Worm (Caenorhabditis elegans) whole organism, L1 larva: Measurements from ENCODE around the gene Y73F8A.22.

ENCODE experiments used
- Y116A8C.19 ChIP-seq: sonication (generic microtip); optimal IDR thresholded peaks from 2 replicates; lab custom pipeline; 2016; ENCODE audit warnings: missing compliant biosample characterization, missing genetic modification characterization, borderline replicate concordance
- aha-1 ChIP-seq: fragments of 150-350 bp; optimal IDR thresholded peaks from 2 replicates; lab custom pipeline; 2014; ENCODE audit warnings: missing biosample characterization, missing genetic modification characterization
- alr-1 ChIP-seq: fragments of 200-800 bp; sonication (Bioruptor generic); optimal IDR thresholded peaks from 2 replicates; lab custom pipeline; 2018; ENCODE audit warnings: borderline replicate concordance, mild to moderate bottlenecking, missing genetic modification characterization, missing compliant biosample characterization
- aly-2 ChIP-seq: fragments of 150-350 bp; optimal IDR thresholded peaks from 2 replicates; lab custom pipeline; 2014; ENCODE audit warnings: missing biosample characterization, missing genetic modification characterization
- ama-1 ChIP-seq: fragments of 150-350 bp; optimal IDR thresholded peaks from 2 replicates; lab custom pipeline; 2014
- ceh-63 ChIP-seq: fragments of 200-800 bp; sonication (Bioruptor generic); optimal IDR thresholded peaks from 2 replicates; lab custom pipeline; 2018; ENCODE audit warnings: mild to moderate bottlenecking, missing genetic modification characterization, missing compliant biosample characterization
- ceh-8 ChIP-seq: fragments of 200-800 bp; sonication (Bioruptor generic); optimal IDR thresholded peaks from 2 replicates; lab custom pipeline; 2018; ENCODE audit warnings: mild to moderate bottlenecking, missing genetic modification characterization, moderate library complexity, missing compliant biosample characterization
- ceh-82 ChIP-seq, 3 experiments: fragments of 150-350 bp in 1 of 3; sonication (generic microtip) in 2 of 3; optimal IDR thresholded peaks; 2 replicates each; lab custom pipeline; 2014 to 2017; ENCODE audit warnings: missing biosample characterization in 3 of 3, missing genetic modification characterization in 3 of 3
- ceh-88 ChIP-seq: fragments of 200-800 bp; sonication (Bioruptor generic); IDR thresholded peaks from 2 replicates; pipeline ENCODE4 v1.3.6; 2022; ENCODE audit warnings: missing genetic modification characterization, missing compliant biosample characterization
- dpl-1 ChIP-seq, 3 experiments: fragments of 150-350 bp in 2 of 3; sonication (generic microtip) in 1 of 3; optimal IDR thresholded peaks; 2 replicates each; lab custom pipeline; 2014 to 2017; ENCODE audit warnings: missing biosample characterization in 3 of 3, missing genetic modification characterization in 3 of 3, missing genetic modification reagents in 3 of 3
- efl-1 ChIP-seq, 4 experiments: fragments of 150-350 bp; optimal IDR thresholded peaks in 3 of 4; peaks in 1 of 4; 1 replicate in 1 of 4; 2 replicates in 3 of 4; lab custom pipeline; 2014; ENCODE audit warnings: missing biosample characterization in 2 of 4, missing genetic modification characterization in 2 of 4, missing genetic modification reagents in 2 of 4
- egl-27 ChIP-seq, 2 experiments: fragments of 150-350 bp in 1 of 2; sonication (generic microtip); optimal IDR thresholded peaks; 3 replicates each; lab custom pipeline; 2017 to 2018; ENCODE audit warnings: missing biosample characterization in 2 of 2, missing genetic modification characterization in 2 of 2, missing genetic modification reagents in 2 of 2
- elt-2 ChIP-seq: sonication (generic microtip); optimal IDR thresholded peaks from 2 replicates; lab custom pipeline; 2016; ENCODE audit warnings: missing genetic modification characterization, mild to moderate bottlenecking, inconsistent platforms, missing compliant biosample characterization, missing genetic modification reagents
- ets-5 ChIP-seq: fragments of 200-800 bp; sonication (Bioruptor generic); IDR thresholded peaks from 2 replicates; pipeline ENCODE4 v1.3.6; 2022; ENCODE audit warnings: missing genetic modification characterization, missing compliant biosample characterization
- fkh-10 ChIP-seq: sonication (generic microtip); optimal IDR thresholded peaks from 2 replicates; lab custom pipeline; 2017; ENCODE audit warnings: missing biosample characterization, missing genetic modification reagents, missing genetic modification characterization
- grh-1 ChIP-seq: fragments of 200-800 bp; sonication (Bioruptor generic); IDR thresholded peaks from 2 replicates; pipeline ENCODE4 v1.3.6; 2022; ENCODE audit warnings: missing genetic modification reagents, missing genetic modification characterization, missing compliant biosample characterization
- hlh-4 ChIP-seq: sonication (generic microtip); optimal IDR thresholded peaks from 2 replicates; lab custom pipeline; 2016; ENCODE audit warnings: mild to moderate bottlenecking, missing genetic modification characterization, missing compliant biosample characterization
- irx-1 ChIP-seq: sonication (generic microtip); optimal IDR thresholded peaks from 2 replicates; lab custom pipeline; 2016; ENCODE audit warnings: missing genetic modification characterization, missing compliant biosample characterization
- isw-1 ChIP-seq: fragments of 200-800 bp; sonication (Bioruptor generic); IDR thresholded peaks from 2 replicates; pipeline ENCODE4 v1.3.6; 2022; ENCODE audit warnings: missing genetic modification characterization, missing compliant biosample characterization
- lin-14 ChIP-seq: fragments of 200-800 bp; sonication (Bioruptor generic); optimal IDR thresholded peaks from 2 replicates; lab custom pipeline; 2018; ENCODE audit warnings: mild to moderate bottlenecking, missing genetic modification characterization, moderate library complexity, missing compliant biosample characterization
- lin-15B ChIP-seq: fragments of 150-350 bp; sonication (generic microtip); optimal IDR thresholded peaks from 3 replicates; lab custom pipeline; 2014; ENCODE audit warnings: missing biosample characterization, missing genetic modification characterization
- lir-3 ChIP-seq: sonication (generic microtip); optimal IDR thresholded peaks from 2 replicates; lab custom pipeline; 2016; ENCODE audit warnings: mild to moderate bottlenecking, missing genetic modification characterization, moderate library complexity, missing compliant biosample characterization; ENCODE audit not compliant: poor library complexity
- lsy-2 ChIP-seq, 2 experiments: fragments of 150-350 bp; optimal IDR thresholded peaks; 2 replicates each; lab custom pipeline; 2014; ENCODE audit warnings: missing biosample characterization in 2 of 2, missing genetic modification characterization in 2 of 2
- mab-9 ChIP-seq: fragments of 200-800 bp; sonication (Bioruptor generic); IDR thresholded peaks from 2 replicates; pipeline ENCODE4 v1.3.6; 2022; ENCODE audit warnings: missing genetic modification reagents, missing genetic modification characterization, missing compliant biosample characterization
- mef-2 ChIP-seq: fragments of 150-350 bp; optimal IDR thresholded peaks from 2 replicates; lab custom pipeline; 2014; ENCODE audit warnings: missing biosample characterization, missing genetic modification characterization
- mep-1 ChIP-seq: fragments of 150-350 bp; optimal IDR thresholded peaks from 2 replicates; lab custom pipeline; 2014; ENCODE audit warnings: missing biosample characterization, missing genetic modification characterization
- nhr-12 ChIP-seq: sonication (generic microtip); optimal IDR thresholded peaks from 2 replicates; lab custom pipeline; 2017; ENCODE audit warnings: missing biosample characterization, missing genetic modification characterization
- nhr-19 ChIP-seq: fragments of 200-800 bp; sonication (Bioruptor generic); conservative IDR thresholded peaks from 2 replicates; pipeline ENCODE4 v1.3.6; 2022; ENCODE audit warnings: missing genetic modification characterization, missing compliant biosample characterization
- nhr-20 ChIP-seq: sonication (generic microtip); optimal IDR thresholded peaks from 2 replicates; lab custom pipeline; 2016; ENCODE audit warnings: mild to moderate bottlenecking, missing genetic modification characterization, missing compliant biosample characterization
- nhr-28 ChIP-seq: fragments of 150-350 bp; optimal IDR thresholded peaks from 2 replicates; lab custom pipeline; 2014; ENCODE audit warnings: missing biosample characterization, missing genetic modification characterization
- nhr-71 ChIP-seq: sonication (generic microtip); optimal IDR thresholded peaks from 2 replicates; lab custom pipeline; 2016; ENCODE audit warnings: mild to moderate bottlenecking, missing genetic modification characterization, moderate library complexity, missing compliant biosample characterization
- nhr-76 ChIP-seq: sonication (generic microtip); optimal IDR thresholded peaks from 2 replicates; lab custom pipeline; 2017; ENCODE audit warnings: missing biosample characterization, missing genetic modification characterization
- nhr-77 ChIP-seq: fragments of 150-350 bp; optimal IDR thresholded peaks from 2 replicates; lab custom pipeline; 2014; ENCODE audit warnings: missing biosample characterization, missing genetic modification characterization
- nhr-85 ChIP-seq: sonication (generic microtip); peaks from one replicate; lab custom pipeline; 2016; ENCODE audit warnings: missing genetic modification characterization, inconsistent platforms, missing compliant biosample characterization
- pag-3 ChIP-seq: sonication (generic microtip); optimal IDR thresholded peaks from 2 replicates; lab custom pipeline; 2017; ENCODE audit warnings: missing genetic modification characterization, mild to moderate bottlenecking, missing compliant biosample characterization, antibody characterized with exemption, borderline replicate concordance; ENCODE audit not compliant: insufficient read depth
- pax-3 ChIP-seq: fragments of 200-800 bp; sonication (Bioruptor generic); optimal IDR thresholded peaks from 2 replicates; lab custom pipeline; 2018; ENCODE audit warnings: mild to moderate bottlenecking, missing genetic modification characterization, moderate library complexity, missing compliant biosample characterization
- pqm-1 ChIP-seq: sonication (generic microtip); optimal IDR thresholded peaks from 3 replicates; lab custom pipeline; 2017; ENCODE audit warnings: missing biosample characterization, missing genetic modification characterization
- skn-1 ChIP-seq: fragments of 150-350 bp; optimal IDR thresholded peaks from 2 replicates; lab custom pipeline; 2014; ENCODE audit warnings: missing biosample characterization, missing genetic modification characterization
- snu-23 ChIP-seq: sonication (generic microtip); optimal IDR thresholded peaks from 2 replicates; lab custom pipeline; 2016; ENCODE audit warnings: missing genetic modification characterization, missing compliant biosample characterization
- sptf-1 ChIP-seq: fragments of 150-350 bp; optimal IDR thresholded peaks from 2 replicates; lab custom pipeline; 2014; ENCODE audit warnings: missing biosample characterization, missing genetic modification characterization
- swsn-7 ChIP-seq: sonication (generic microtip); optimal IDR thresholded peaks from 2 replicates; lab custom pipeline; 2016; ENCODE audit warnings: missing genetic modification characterization, missing compliant biosample characterization
- tbx-2 ChIP-seq: sonication (generic microtip); optimal IDR thresholded peaks from 2 replicates; lab custom pipeline; 2016; ENCODE audit warnings: missing genetic modification characterization, missing compliant biosample characterization
- unc-30 ChIP-seq: sonication (generic microtip); optimal IDR thresholded peaks from 2 replicates; lab custom pipeline; 2017; ENCODE audit warnings: missing biosample characterization, missing genetic modification characterization
- unc-62 ChIP-seq: fragments of 150-350 bp; optimal IDR thresholded peaks from 2 replicates; lab custom pipeline; 2014; ENCODE audit warnings: missing biosample characterization, missing genetic modification reagents, missing genetic modification characterization
- unc-86 ChIP-seq: sonication (generic microtip); optimal IDR thresholded peaks from 2 replicates; lab custom pipeline; 2016; ENCODE audit warnings: missing genetic modification characterization, missing compliant biosample characterization
- unc-98 ChIP-seq: fragments of 200-800 bp; sonication (Bioruptor generic); IDR thresholded peaks from 2 replicates; pipeline ENCODE4 v1.3.6; 2022; ENCODE audit warnings: missing genetic modification characterization, missing compliant biosample characterization
- vab-15 ChIP-seq: sonication (generic microtip); optimal IDR thresholded peaks from 2 replicates; lab custom pipeline; 2017; ENCODE audit warnings: missing genotype, mild to moderate bottlenecking, missing genetic modification characterization, missing compliant biosample characterization
- zag-1 ChIP-seq: fragments of 150-350 bp; optimal IDR thresholded peaks from 2 replicates; lab custom pipeline; 2014; ENCODE audit warnings: missing biosample characterization, missing genetic modification characterization
- ztf-11 ChIP-seq, 2 experiments: sonication (generic microtip); optimal IDR thresholded peaks; 2 replicates each; lab custom pipeline; 2016 to 2017; ENCODE audit warnings: missing genetic modification characterization in 2 of 2, missing biosample characterization in 1 of 2, missing compliant biosample characterization in 1 of 2

The Y73F8A.22 gene

ce11 chrIV:15441308-15441707, at the start of gene Y73F8A.22:
TSS of gene Y73F8A.22 (minus strand) at chrIV:15441408.
- TF ChIP-seq lin-14 (GFP tag; lab: Kevin White, UChicago) (no peak), ceh-88 (GFP tag; lab: Robert Waterston, UW) (no peak), egl-27 (tag; optimal IDR thresholded peaks at IDR 0.05; lab: Kevin White, UChicago) (no peak), ceh-82 (tag; optimal IDR thresholded peaks at IDR 0.05; lab: Kevin White, UChicago) (no peak), lir-3 (tag; lab: Kevin White, UChicago) (no peak), nhr-77 (tag; lab: Kevin White, UChicago) (no peak), dpl-1 (GFP tag; optimal IDR thresholded peaks at IDR 0.05; lab: Kevin White, UChicago) (no peak), fkh-10 (GFP tag; lab: Kevin White, UChicago) (no peak), ama-1 (no peak), mep-1 (tag; lab: Kevin White, UChicago) (no peak)
- TF ChIP-seq, all 84 proteins: peak for 0

ce11 chrIV:15476369-15476768, 35.2 kb upstream of the Y73F8A.22 start:
- TF ChIP-seq grh-1 (GFP tag; lab: Robert Waterston, UW) (0 out of 2 replicates have a peak, but pooled peaks have one; percentile 12), pqm-1 (tag; lab: Kevin White, UChicago) (no peak), mep-1 (tag; lab: Kevin White, UChicago) (peak; percentile 28), ceh-82 (tag; optimal IDR thresholded peaks at IDR 0.05; lab: Kevin White, UChicago) (no peak), nhr-19 (GFP tag; lab: Robert Waterston, UW) (peak; percentile 48; the same call in 1 of the 2 replicates), ceh-88 (GFP tag; lab: Robert Waterston, UW) (no peak), pax-3 (tag; lab: Kevin White, UChicago) (no peak), ets-5 (GFP tag; lab: Robert Waterston, UW) (no peak), nhr-77 (tag; lab: Kevin White, UChicago) (peak; percentile 23), unc-62 (no peak), mab-9 (GFP tag; lab: Robert Waterston, UW) (no peak), irx-1 (tag; lab: Kevin White, UChicago) (no peak), tbx-2 (tag; lab: Kevin White, UChicago) (no peak), egl-27 (tag; optimal IDR thresholded peaks at IDR 0.05; lab: Kevin White, UChicago) (no peak), Y116A8C.19 (tag; lab: Kevin White, UChicago) (no peak), aha-1 (no peak), lin-14 (GFP tag; lab: Kevin White, UChicago) (no peak), nhr-71 (no peak), vab-15 (no peak), lsy-2 (tag; optimal IDR thresholded peaks at IDR 0.05; lab: Kevin White, UChicago) (no peak), hlh-4 (tag; lab: Kevin White, UChicago) (no peak), alr-1 (tag; lab: Kevin White, UChicago) (no peak), ztf-11 (tag; optimal IDR thresholded peaks at IDR 0.05; lab: Kevin White, UChicago) (no peak), zag-1 (tag; lab: Kevin White, UChicago) (no peak), snu-23 (GFP tag; lab: Kevin White, UChicago) (no peak), nhr-28 (tag; lab: Kevin White, UChicago) (no peak), swsn-7 (tag; lab: Kevin White, UChicago) (peak; percentile 23), unc-98 (GFP tag; lab: Robert Waterston, UW) (no peak), lin-15B (no peak), elt-2 (tag; lab: Kevin White, UChicago) (no peak), aly-2 (no peak), nhr-12 (tag; lab: Kevin White, UChicago) (no peak), nhr-85 (tag; lab: Kevin White, UChicago) (peak; percentile 56), lir-3 (tag; lab: Kevin White, UChicago) (no peak), efl-1 (optimal IDR thresholded peaks at IDR 0.05; lab: Kevin White, UChicago) (peak; percentile 21 to 26), efl-1 (GFP tag; optimal IDR thresholded peaks at IDR 0.05 in 1 of 2; lab: Kevin White, UChicago) (peak in 1 of 2 experiments; percentile 95), unc-86 (no peak), pag-3 (tag; lab: Kevin White, UChicago) (no peak), ceh-8 (no peak), dpl-1 (GFP tag; optimal IDR thresholded peaks at IDR 0.05; lab: Kevin White, UChicago) (no peak), ceh-63 (GFP tag; lab: Kevin White, UChicago) (no peak), skn-1 (tag; lab: Kevin White, UChicago) (no peak), nhr-76 (tag; lab: Kevin White, UChicago) (no peak), isw-1 (no peak), sptf-1 (no peak), unc-30 (tag; lab: Kevin White, UChicago) (no peak), mef-2 (no peak), nhr-20 (tag; lab: Kevin White, UChicago) (no peak)
